Worm (Caenorhabditis elegans): Measurements from ENCODE around the gene C06G4.4.
"Not testable (repeated sequence)": the region's sequence is repeated elsewhere in the genome, so short reads cannot be mapped to it uniquely, and the experiment has no call there.

DNA sequence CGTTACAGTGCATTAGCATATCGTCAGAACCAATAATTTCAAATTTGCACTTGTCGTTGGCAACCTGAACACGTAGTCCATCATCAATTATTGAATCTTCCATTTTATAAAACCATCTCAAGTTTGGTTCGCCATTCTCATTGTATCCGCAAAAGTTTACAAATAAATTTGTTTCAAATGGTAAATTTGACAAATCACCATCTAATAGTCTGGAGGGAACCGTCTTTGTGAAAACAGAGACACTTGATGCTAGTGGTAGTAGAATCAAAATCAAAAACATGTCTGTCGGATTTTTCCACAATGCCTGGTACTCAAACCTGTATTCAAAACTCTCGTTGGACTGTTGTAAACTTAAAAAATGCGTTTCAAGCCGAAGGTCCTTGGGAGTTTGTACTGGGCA is 13.3 kb downstream of the C06G4.4 start, which contains the start of gene F54H12.2:
- not testable (repeated sequence) for TF ChIP-seq ama-1 (optimal IDR thresholded peaks at IDR 0.05); unc-62 (GFP tag; optimal IDR thresholded peaks at IDR 0.05); jun-1 (tag; optimal IDR thresholded peaks at IDR 0.05); mef-2 (tag; optimal IDR thresholded peaks at IDR 0.05); nhr-90 (tag; optimal IDR thresholded peaks at IDR 0.05; ENCODE audit: poor library complexity); zip-4 (GFP tag; optimal IDR thresholded peaks at IDR 0.05); ztf-11 (tag; optimal IDR thresholded peaks at IDR 0.05); ztf-4 (tag; optimal IDR thresholded peaks at IDR 0.05); C16A3.4 (tag; optimal IDR thresholded peaks at IDR 0.05); nhr-11 (tag; optimal IDR thresholded peaks at IDR 0.05); fos-1 (tag; optimal IDR thresholded peaks at IDR 0.05); snpc-4 (tag; optimal IDR thresholded peaks at IDR 0.05); lsy-2 (tag; optimal IDR thresholded peaks at IDR 0.05); elt-2 (tag; optimal IDR thresholded peaks at IDR 0.05)

Measured in whole organism, L1 larva.